Fruit fly (Drosophila melanogaster) whole organism, prepupa: Measurements from ENCODE around the gene CG13059.
A peak's percentile ranks its signal among the peaks of the same experiment; 100 is the strongest.

Experiments used
- CG10631 ChIP-seq: fragments of 200-800 bp; sonication (Bioruptor generic); optimal IDR thresholded peaks from 2 replicates; lab custom pipeline; 2016; ENCODE audit warnings: missing biosample characterization, missing genetic modification characterization
- CG10669 ChIP-seq: fragments of 200-800 bp; sonication (Bioruptor generic); optimal IDR thresholded peaks from 3 replicates; lab custom pipeline; 2018; ENCODE audit warnings: missing biosample characterization, mild to moderate bottlenecking, missing genetic modification characterization, moderate library complexity
- CG11294 ChIP-seq: fragments of 200-800 bp; sonication (Bioruptor generic); IDR thresholded peaks from 2 replicates; pipeline ENCODE4 v1.3.6; 2022; ENCODE audit warnings: missing biosample characterization, missing genetic modification characterization
- CG11762 ChIP-seq: fragments of 200-800 bp; sonication (Bioruptor generic); optimal IDR thresholded peaks from 3 replicates; lab custom pipeline; 2016; ENCODE audit warnings: missing biosample characterization, missing genetic modification characterization; ENCODE audit not compliant: insufficient read depth
- CG11902 ChIP-seq: fragments of 200-800 bp; sonication (Bioruptor generic); optimal IDR thresholded peaks from 3 replicates; lab custom pipeline; 2016; ENCODE audit warnings: missing biosample characterization, missing genetic modification characterization
- CG15336 ChIP-seq: fragments of 200-800 bp; sonication (Bioruptor generic); IDR thresholded peaks from 2 replicates; pipeline ENCODE4 v1.3.6; 2022; ENCODE audit warnings: missing biosample characterization, missing genetic modification characterization
- CG16779 ChIP-seq: fragments of 200-800 bp; sonication (Bioruptor generic); optimal IDR thresholded peaks from 3 replicates; lab custom pipeline; 2017; ENCODE audit warnings: missing biosample characterization, mild to moderate bottlenecking, missing genetic modification characterization
- CG3032 ChIP-seq: fragments of 200-800 bp; optimal IDR thresholded peaks from 2 replicates; lab custom pipeline; 2019; ENCODE audit warnings: missing biosample characterization, mild to moderate bottlenecking, missing genetic modification characterization, moderate library complexity
- CG31627 ChIP-seq: fragments of 200-800 bp; sonication (Bioruptor generic); optimal IDR thresholded peaks from 3 replicates; lab custom pipeline; 2016; ENCODE audit warnings: missing biosample characterization, missing genetic modification characterization
- CG32006 ChIP-seq: fragments of 200-800 bp; sonication (Bioruptor generic); optimal IDR thresholded peaks from 3 replicates; lab custom pipeline; 2017; ENCODE audit warnings: missing biosample characterization, mild to moderate bottlenecking, missing genetic modification characterization
- CG34406 ChIP-seq: fragments of 200-800 bp; sonication (Bioruptor generic); optimal IDR thresholded peaks from 3 replicates; lab custom pipeline; 2016; ENCODE audit warnings: missing biosample characterization, missing genetic modification characterization
- CG4318 ChIP-seq: fragments of 200-800 bp; sonication (Bioruptor generic); optimal IDR thresholded peaks from 3 replicates; lab custom pipeline; 2017; ENCODE audit warnings: missing biosample characterization, mild to moderate bottlenecking, missing genetic modification characterization
- CG6163 ChIP-seq: fragments of 200-800 bp; sonication (Bioruptor generic); IDR thresholded peaks from 3 replicates; pipeline ENCODE4 v1.3.6; 2022; ENCODE audit warnings: missing biosample characterization, missing genetic modification characterization
- CG6276 ChIP-seq: fragments of 200-800 bp; sonication (Bioruptor generic); optimal IDR thresholded peaks from 2 replicates; lab custom pipeline; 2017; ENCODE audit warnings: missing biosample characterization, mild to moderate bottlenecking, missing genetic modification characterization
- CG6808 ChIP-seq: fragments of 200-800 bp; sonication (Bioruptor generic); optimal IDR thresholded peaks from 3 replicates; lab custom pipeline; 2017; ENCODE audit warnings: missing biosample characterization, missing genetic modification characterization, mild to moderate bottlenecking, moderate library complexity, missing genetic modification reagents
- CG6854 ChIP-seq: fragments of 200-800 bp; sonication (Bioruptor generic); optimal IDR thresholded peaks from 2 replicates; lab custom pipeline; 2017; ENCODE audit warnings: missing biosample characterization, mild to moderate bottlenecking, missing genetic modification characterization
- CG8119 ChIP-seq: fragments of 200-800 bp; sonication (Bioruptor generic); IDR thresholded peaks from 3 replicates; pipeline ENCODE4 v1.3.6; 2022; ENCODE audit warnings: missing biosample characterization, missing genetic modification characterization
- CG8319 ChIP-seq: fragments of 200-800 bp; sonication (Bioruptor generic); optimal IDR thresholded peaks from 3 replicates; lab custom pipeline; 2016; ENCODE audit warnings: missing biosample characterization, missing genetic modification characterization
- Eip93F ChIP-seq: fragments of 200-800 bp; sonication (Bioruptor generic); optimal IDR thresholded peaks from 2 replicates; lab custom pipeline; 2016; ENCODE audit warnings: missing biosample characterization, mild to moderate bottlenecking, missing genetic modification characterization
- Ets21C ChIP-seq: fragments of 200-800 bp; sonication (Bioruptor generic); optimal IDR thresholded peaks from 3 replicates; lab custom pipeline; 2016; ENCODE audit warnings: missing biosample characterization, missing genetic modification characterization
- Ets96B ChIP-seq: fragments of 200-800 bp; optimal IDR thresholded peaks from 2 replicates; lab custom pipeline; 2019; ENCODE audit warnings: missing biosample characterization, mild to moderate bottlenecking, missing genetic modification characterization, moderate library complexity
- Gug ChIP-seq: fragments of 200-800 bp; sonication (Bioruptor generic); IDR thresholded peaks from 2 replicates; pipeline ENCODE4 v1.3.6; 2022; ENCODE audit warnings: missing biosample characterization, missing genetic modification characterization
- Hr39 ChIP-seq: fragments of 200-800 bp; sonication (Bioruptor generic); optimal IDR thresholded peaks from 2 replicates; lab custom pipeline; 2016; ENCODE audit warnings: missing biosample characterization, missing genetic modification characterization
- Hr4 ChIP-seq: fragments of 200-800 bp; sonication (Bioruptor generic); optimal IDR thresholded peaks from 3 replicates; lab custom pipeline; 2016; ENCODE audit warnings: missing biosample characterization, missing genetic modification characterization
- Lpt ChIP-seq: fragments of 200-800 bp; sonication (Bioruptor generic); optimal IDR thresholded peaks from 3 replicates; lab custom pipeline; 2016; ENCODE audit warnings: missing biosample characterization, missing genetic modification characterization
- Smox ChIP-seq: fragments of 200-800 bp; sonication (Bioruptor generic); optimal IDR thresholded peaks from 3 replicates; lab custom pipeline; 2016; ENCODE audit warnings: missing biosample characterization, missing genetic modification characterization
- Sox102F ChIP-seq: fragments of 200-800 bp; sonication (Bioruptor generic); optimal IDR thresholded peaks from 2 replicates; lab custom pipeline; 2016; ENCODE audit warnings: missing biosample characterization, mild to moderate bottlenecking, missing genetic modification characterization
- Sox15 ChIP-seq: fragments of 200-800 bp; sonication (Bioruptor generic); optimal IDR thresholded peaks from 3 replicates; lab custom pipeline; 2016; ENCODE audit warnings: missing biosample characterization, missing genetic modification characterization
- achi ChIP-seq: fragments of 200-800 bp; sonication (Bioruptor generic); optimal IDR thresholded peaks from 3 replicates; lab custom pipeline; 2016; ENCODE audit warnings: missing biosample characterization, missing genetic modification characterization
- acj6 ChIP-seq: fragments of 200-800 bp; sonication (Bioruptor generic); optimal IDR thresholded peaks from 3 replicates; lab custom pipeline; 2016; ENCODE audit warnings: missing biosample characterization, missing genetic modification characterization
- dac ChIP-seq: fragments of 200-800 bp; sonication (Bioruptor generic); optimal IDR thresholded peaks from 2 replicates; lab custom pipeline; 2017; ENCODE audit warnings: missing biosample characterization, mild to moderate bottlenecking, missing genetic modification characterization
- dsx ChIP-seq: fragments of 200-800 bp; optimal IDR thresholded peaks from 3 replicates; lab custom pipeline; 2019; ENCODE audit warnings: missing biosample characterization, mild to moderate bottlenecking, missing genetic modification characterization, moderate library complexity; ENCODE audit not compliant: poor library complexity, severe bottlenecking
- eg ChIP-seq: fragments of 200-800 bp; sonication (Bioruptor generic); IDR thresholded peaks from 3 replicates; pipeline ENCODE4 v1.3.6; 2022; ENCODE audit warnings: missing biosample characterization, missing genetic modification characterization
- esn ChIP-seq: fragments of 200-800 bp; sonication (Bioruptor generic); optimal IDR thresholded peaks from 2 replicates; lab custom pipeline; 2016; ENCODE audit warnings: missing biosample characterization, mild to moderate bottlenecking, missing genetic modification characterization, moderate library complexity
- fd59A ChIP-seq: fragments of 200-800 bp; sonication (Bioruptor generic); optimal IDR thresholded peaks from 2 replicates; lab custom pipeline; 2017; ENCODE audit warnings: missing biosample characterization, mild to moderate bottlenecking, missing genetic modification characterization, missing genetic modification reagents
- fd85E ChIP-seq: fragments of 200-800 bp; sonication (Bioruptor generic); optimal IDR thresholded peaks from 3 replicates; lab custom pipeline; 2016; ENCODE audit warnings: missing biosample characterization, missing genetic modification characterization
- fkh ChIP-seq: fragments of 200-800 bp; sonication (Bioruptor generic); optimal IDR thresholded peaks from 3 replicates; lab custom pipeline; 2017; ENCODE audit warnings: missing biosample characterization, mild to moderate bottlenecking, missing genetic modification characterization, moderate library complexity
- lz ChIP-seq: fragments of 200-800 bp; sonication (Bioruptor generic); optimal IDR thresholded peaks from 3 replicates; lab custom pipeline; 2016; ENCODE audit warnings: missing biosample characterization, missing genetic modification characterization
- net ChIP-seq: fragments of 200-800 bp; sonication (Bioruptor generic); optimal IDR thresholded peaks from 3 replicates; lab custom pipeline; 2016; ENCODE audit warnings: missing biosample characterization, missing genetic modification characterization
- salr ChIP-seq, 2 experiments: fragments of 200-800 bp; sonication (Bioruptor generic); optimal IDR thresholded peaks; 3 replicates each; lab custom pipeline; 2016 to 2018; ENCODE audit warnings: missing biosample characterization in 2 of 2, missing genetic modification characterization in 2 of 2, mild to moderate bottlenecking in 1 of 2
- ss ChIP-seq, 2 experiments: fragments of 200-800 bp; sonication (Bioruptor generic); optimal IDR thresholded peaks; 2 replicates in 1 of 2; 3 replicates in 1 of 2; lab custom pipeline; 2017 to 2018; ENCODE audit warnings: mild to moderate bottlenecking in 2 of 2, missing biosample characterization in 2 of 2, missing genetic modification characterization in 2 of 2, moderate library complexity in 1 of 2
- topi ChIP-seq: fragments of 200-800 bp; sonication (Bioruptor generic); optimal IDR thresholded peaks from 3 replicates; lab custom pipeline; 2016; ENCODE audit warnings: missing biosample characterization, missing genetic modification characterization
- vri ChIP-seq: fragments of 200-800 bp; sonication (Bioruptor generic); optimal IDR thresholded peaks from 3 replicates; lab custom pipeline; 2016; ENCODE audit warnings: missing biosample characterization, mild to moderate bottlenecking, missing genetic modification characterization

Gene CG13059

DNA sequence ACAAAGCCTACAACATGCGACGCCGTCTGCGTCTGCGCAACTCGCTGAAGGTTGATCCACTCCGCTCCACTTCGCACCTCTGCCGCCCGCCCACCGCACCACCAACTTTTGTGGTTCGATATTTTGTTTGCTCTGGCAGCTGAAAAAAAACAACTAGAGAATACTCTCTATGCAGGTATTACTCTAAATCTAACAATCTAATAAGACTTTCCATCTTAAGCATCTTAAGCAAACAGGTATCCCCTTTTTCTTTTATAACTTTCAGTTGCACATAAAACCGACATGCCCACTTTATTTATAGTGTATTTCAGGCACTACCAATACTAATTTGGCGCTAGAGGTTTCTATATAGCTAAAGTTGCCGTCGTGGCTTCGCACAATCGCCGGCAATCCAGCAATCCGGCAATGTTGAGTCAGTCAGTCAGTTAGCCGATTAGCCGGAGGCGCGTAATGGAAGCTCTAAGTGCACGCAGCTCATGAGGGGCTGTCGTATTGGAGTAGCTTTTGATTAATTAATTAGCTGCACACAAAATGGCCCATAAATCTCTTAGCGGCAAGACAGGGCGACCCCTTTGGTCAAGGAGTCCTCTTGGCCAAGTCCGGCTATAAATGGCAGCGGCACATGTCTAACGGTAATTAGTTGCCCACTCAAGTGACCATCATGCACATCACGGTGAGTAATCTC is 4.9 kb downstream of the CG13059 start, which contains the start of gene CG13058 (continued):
- peak; percentile 48; the same call in 1 of the 2 replicates for TF ChIP-seq CG11294 (GFP tag; lab: Robert Waterston, UW)
- peak; percentile 23; the same call in 1 of the 3 replicates for TF ChIP-seq eg
- TF ChIP-seq fd85E, result no peak
- TF ChIP-seq CG16779 (tag; lab: Kevin White, UChicago), result peak; percentile 10
- TF ChIP-seq CG15336 (GFP tag; lab: Robert Waterston, UW), result peak; percentile 93
- TF ChIP-seq Sox102F (GFP tag; lab: Kevin White, UChicago), result no peak
- TF ChIP-seq vri (GFP tag; lab: Kevin White, UChicago), result no peak
- peak; percentile 78 for TF ChIP-seq CG4318 (GFP tag; lab: Kevin White, UChicago)
- TF ChIP-seq lz (GFP tag; lab: Kevin White, UChicago), result no peak
- no peak for TF ChIP-seq CG8319
- TF ChIP-seq fkh (GFP tag; lab: Kevin White, UChicago), result peak; percentile 67
- TF ChIP-seq Hr39 (GFP tag; lab: Kevin White, UChicago), result no peak
- peak; percentile 62 for TF ChIP-seq CG10669
- peak; percentile 65 for TF ChIP-seq Lpt
- TF ChIP-seq Hr4 (GFP tag; lab: Kevin White, UChicago), result peak; percentile 85
- peak; percentile 42 to 64 for TF ChIP-seq salr (GFP tag; optimal IDR thresholded peaks at IDR 0.05; lab: Kevin White, UChicago)
- TF ChIP-seq Eip93F (GFP tag; lab: Kevin White, UChicago), result no peak
- peak; percentile 79 for TF ChIP-seq CG6276
- no peak for TF ChIP-seq Sox15
- no peak for TF ChIP-seq CG31627 (GFP tag; lab: Kevin White, UChicago)
- TF ChIP-seq esn (GFP tag; lab: Kevin White, UChicago), result no peak
- TF ChIP-seq CG11762 (GFP tag; lab: Kevin White, UChicago), result peak; percentile 43
- TF ChIP-seq CG6163 (GFP tag; lab: Robert Waterston, UW), result 0 out of 3 replicates have a peak, but pooled peaks have one; percentile 42
- no peak for TF ChIP-seq CG11902 (GFP tag; lab: Kevin White, UChicago)
- peak; percentile 37 for TF ChIP-seq CG10631 (GFP tag; lab: Kevin White, UChicago)
- TF ChIP-seq dac (GFP tag; lab: Kevin White, UChicago), result peak; percentile 35
- no peak for TF ChIP-seq dsx
- peak; percentile 89 for TF ChIP-seq CG8119 (GFP tag; lab: Robert Waterston, UW)
- no peak for TF ChIP-seq Ets21C (GFP tag; lab: Kevin White, UChicago)
- no peak for TF ChIP-seq topi (GFP tag; lab: Kevin White, UChicago)
- TF ChIP-seq net (GFP tag; lab: Kevin White, UChicago), result peak; percentile 72
- TF ChIP-seq fd59A (GFP tag; lab: Kevin White, UChicago), result peak; percentile 61
- TF ChIP-seq Gug, result peak; percentile 32; the same call in 1 of the 2 replicates
- TF ChIP-seq ss (GFP tag; optimal IDR thresholded peaks at IDR 0.05; lab: Kevin White, UChicago), result no peak

DNA sequence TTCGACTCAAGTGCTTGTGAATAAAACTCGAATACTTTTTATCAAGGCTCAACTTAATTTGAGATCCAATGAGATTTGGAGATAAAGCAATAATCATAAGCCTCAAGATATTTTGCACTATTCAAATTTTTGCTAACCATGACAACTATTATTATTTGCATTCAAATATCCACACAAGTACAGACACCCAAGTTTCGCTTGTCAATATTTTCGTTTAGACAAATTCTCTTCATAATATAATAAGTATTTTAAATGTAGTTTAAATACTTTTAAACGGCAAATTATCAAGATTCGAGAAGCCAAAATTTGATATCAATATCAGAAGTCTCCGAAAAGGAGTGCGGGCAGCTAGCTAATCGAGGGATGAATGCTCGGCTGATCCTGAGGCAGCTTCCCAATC is 6.0 kb downstream of the CG13059 start, which contains the start of gene CG33061:
TSS of gene CG33061 (plus strand) at position 301 of the 400 bp plus-strand sequence.
- TF ChIP-seq CG6854 (GFP tag; lab: Kevin White, UChicago) (no peak), CG34406 (GFP tag; lab: Kevin White, UChicago) (no peak), CG6808 (no peak), CG32006 (no peak), Gug (no peak), Ets96B (tag; lab: Kevin White, UChicago) (no peak), CG6276 (no peak), achi (no peak), Smox (no peak), CG11902 (GFP tag; lab: Kevin White, UChicago) (no peak), CG3032 (tag; lab: Kevin White, UChicago) (no peak), acj6 (GFP tag; lab: Kevin White, UChicago) (no peak), vri (GFP tag; lab: Kevin White, UChicago) (no peak), eg (no peak), topi (GFP tag; lab: Kevin White, UChicago) (no peak)
